Fruit fly (Drosophila melanogaster) whole organism, embryonic: ENCODE results near the gene CG15435.

Experiments used
- Antp ChIP-seq: fragments of 200-800 bp; sonication (Bioruptor generic); optimal IDR thresholded peaks from 3 replicates; lab custom pipeline; 2016; ENCODE audit warnings: missing biosample characterization, missing genetic modification characterization
- Awh ChIP-seq: fragments of 200-800 bp; sonication (Bioruptor generic); IDR thresholded peaks from 2 replicates; pipeline ENCODE4, ENCODE4 v1.3.6; 2022; ENCODE audit warnings: missing biosample characterization, missing genetic modification characterization
- CG1024 ChIP-seq: fragments of 200-800 bp; sonication (Bioruptor generic); IDR thresholded peaks from 2 replicates; pipeline ENCODE4 v1.3.6; 2022; ENCODE audit warnings: missing biosample characterization, missing genetic modification characterization
- CG11560 ChIP-seq: fragments of 200-800 bp; sonication (Bioruptor generic); IDR thresholded peaks from 3 replicates; pipeline ENCODE4 v1.3.6; 2022; ENCODE audit warnings: missing biosample characterization, missing genetic modification characterization
- CG12155 ChIP-seq: fragments of 200-800 bp; sonication (Bioruptor generic); optimal IDR thresholded peaks from 3 replicates; lab custom pipeline; 2016; ENCODE audit warnings: missing biosample characterization, missing genetic modification characterization
- CG13287 ChIP-seq: fragments of 200-800 bp; sonication (Bioruptor generic); IDR thresholded peaks from 2 replicates; pipeline ENCODE4 v1.3.6; 2022; ENCODE audit warnings: missing biosample characterization, missing genetic modification characterization; ENCODE audit not compliant: partially characterized antibody
- CG13424 ChIP-seq: fragments of 200-800 bp; sonication (Bioruptor generic); optimal IDR thresholded peaks from 2 replicates; lab custom pipeline; 2019; ENCODE audit warnings: missing biosample characterization, mild to moderate bottlenecking, missing genetic modification characterization, moderate library complexity
- CG13894 ChIP-seq: fragments of 200-800 bp; sonication (Bioruptor generic); optimal IDR thresholded peaks from 3 replicates; lab custom pipeline; 2018; ENCODE audit warnings: missing biosample characterization, mild to moderate bottlenecking, missing genetic modification characterization, moderate library complexity
- CG14860 ChIP-seq: fragments of 200-800 bp; sonication (Bioruptor generic); IDR thresholded peaks from 3 replicates; pipeline ENCODE4 v1.3.6; 2022; ENCODE audit warnings: missing biosample characterization, missing genetic modification characterization; ENCODE audit not compliant: partially characterized antibody
- CG14965 ChIP-seq: fragments of 200-800 bp; sonication (Bioruptor generic); optimal IDR thresholded peaks from 2 replicates; lab custom pipeline; 2016; ENCODE audit warnings: missing biosample characterization, missing genetic modification characterization, borderline replicate concordance
- CG16813 ChIP-seq: fragments of 200-800 bp; sonication (Bioruptor generic); IDR thresholded peaks from 3 replicates; pipeline ENCODE4 v1.3.6; 2022; ENCODE audit warnings: missing biosample characterization, missing genetic modification characterization; ENCODE audit not compliant: partially characterized antibody
- CG17385 ChIP-seq: fragments of 200-800 bp; sonication (Bioruptor generic); optimal IDR thresholded peaks from 3 replicates; lab custom pipeline; 2018; ENCODE audit warnings: missing biosample characterization, mild to moderate bottlenecking, missing genetic modification characterization
- CG18764 ChIP-seq: fragments of 200-800 bp; sonication (Bioruptor generic); optimal IDR thresholded peaks from 3 replicates; lab custom pipeline; 2016; ENCODE audit warnings: missing biosample characterization, missing genetic modification characterization
- CG2116 ChIP-seq: fragments of 200-800 bp; sonication (Bioruptor generic); optimal IDR thresholded peaks from 3 replicates; lab custom pipeline; 2018; ENCODE audit warnings: missing biosample characterization, mild to moderate bottlenecking, missing genetic modification characterization
- CG31224 ChIP-seq: fragments of 200-800 bp; sonication (Bioruptor generic); IDR thresholded peaks from 2 replicates; pipeline ENCODE4 v1.3.6; 2022; ENCODE audit warnings: missing biosample characterization, missing genetic modification characterization
- CG33213 ChIP-seq: fragments of 200-800 bp; sonication (Bioruptor generic); optimal IDR thresholded peaks from 3 replicates; lab custom pipeline; 2016; ENCODE audit warnings: missing biosample characterization, missing genetic modification characterization
- CG4404 ChIP-seq: fragments of 200-800 bp; sonication (Bioruptor generic); IDR thresholded peaks from 2 replicates; pipeline ENCODE4 v1.3.6; 2022; ENCODE audit warnings: missing biosample characterization, missing genetic modification characterization
- CG7271 ChIP-seq: fragments of 200-800 bp; sonication (Bioruptor generic); optimal IDR thresholded peaks from 2 replicates; lab custom pipeline; 2018; ENCODE audit warnings: missing biosample characterization, mild to moderate bottlenecking, missing genetic modification characterization, moderate library complexity
- CG7357 ChIP-seq: fragments of 200-800 bp; sonication (Bioruptor generic); IDR thresholded peaks from 3 replicates; pipeline ENCODE4 v1.3.6; 2022; ENCODE audit warnings: missing biosample characterization, missing genetic modification characterization
- CG7928 ChIP-seq: fragments of 200-800 bp; sonication (Bioruptor generic); optimal IDR thresholded peaks from 2 replicates; lab custom pipeline; 2017; ENCODE audit warnings: missing biosample characterization, mild to moderate bottlenecking, missing genetic modification characterization
- CG8359 ChIP-seq: fragments of 200-800 bp; sonication (Bioruptor generic); optimal IDR thresholded peaks from 2 replicates; lab custom pipeline; 2017; ENCODE audit warnings: missing biosample characterization, mild to moderate bottlenecking, missing genetic modification characterization, borderline replicate concordance
- CG9609 ChIP-seq: fragments of 200-800 bp; sonication (Bioruptor generic); optimal IDR thresholded peaks from 3 replicates; lab custom pipeline; 2016; ENCODE audit warnings: missing biosample characterization, missing genetic modification characterization
- Chrac-16 ChIP-seq: fragments of 200-800 bp; sonication (Bioruptor generic); optimal IDR thresholded peaks from 3 replicates; lab custom pipeline; 2016; ENCODE audit warnings: missing biosample characterization, missing genetic modification characterization
- Eip74EF ChIP-seq, 2 experiments: fragments of 200-800 bp in 1 of 2; fragments of >200 bp in 1 of 2; sonication (Bioruptor generic) in 1 of 2; optimal IDR thresholded peaks; 2 replicates each; lab custom pipeline; 2017 to 2019; ENCODE audit warnings: missing biosample characterization in 2 of 2, missing genetic modification characterization in 2 of 2, mild to moderate bottlenecking in 1 of 2, moderate library complexity in 1 of 2
- HLH54F ChIP-seq: fragments of 200-800 bp; sonication (Bioruptor generic); optimal IDR thresholded peaks from 3 replicates; lab custom pipeline; 2016; ENCODE audit warnings: missing biosample characterization, missing genetic modification characterization
- Hey ChIP-seq: fragments of 200-800 bp; sonication (Bioruptor generic); optimal IDR thresholded peaks from 3 replicates; lab custom pipeline; 2018; ENCODE audit warnings: missing biosample characterization, mild to moderate bottlenecking, missing genetic modification characterization
- MTF-1 ChIP-seq: fragments of 200-800 bp; sonication (Bioruptor generic); optimal IDR thresholded peaks from 2 replicates; lab custom pipeline; 2018; ENCODE audit warnings: missing biosample characterization, mild to moderate bottlenecking, missing genetic modification characterization, borderline replicate concordance
- Mrtf ChIP-seq: fragments of 200-800 bp; sonication (Bioruptor generic); IDR thresholded peaks from 3 replicates; pipeline ENCODE4 v1.3.6; 2022; ENCODE audit warnings: missing biosample characterization, missing genetic modification characterization
- Oaz ChIP-seq: fragments of 200-800 bp; sonication (Bioruptor generic); IDR thresholded peaks from 2 replicates; pipeline ENCODE4 v1.3.6; 2022; ENCODE audit warnings: missing biosample characterization, missing genetic modification characterization
- Opbp ChIP-seq: fragments of 200-800 bp; sonication (Bioruptor generic); IDR thresholded peaks from 3 replicates; pipeline ENCODE4 v1.3.6; 2022; ENCODE audit warnings: missing biosample characterization, missing genetic modification characterization; ENCODE audit not compliant: partially characterized antibody
- Ptx1 ChIP-seq: fragments of 200-800 bp; sonication (Bioruptor generic); IDR thresholded peaks from 2 replicates; pipeline ENCODE4 v1.3.6; 2022; ENCODE audit warnings: missing biosample characterization, missing genetic modification characterization
- Scr ChIP-seq: fragments of 200-800 bp; sonication (Bioruptor generic); IDR thresholded peaks from 2 replicates; pipeline ENCODE4 v1.3.6; 2022; ENCODE audit warnings: missing biosample characterization, missing genetic modification characterization; ENCODE audit not compliant: partially characterized antibody
- Trl ChIP-seq, 3 experiments: fragments of >200 bp in 2 of 3; fragments of 200-800 bp in 1 of 3; sonication (Bioruptor generic) in 1 of 3; optimal IDR thresholded peaks; 2 replicates in 1 of 3; 3 replicates in 2 of 3; lab custom pipeline; 2016 to 2017; ENCODE audit warnings: missing biosample characterization in 1 of 3, missing genetic modification characterization in 1 of 3
- Usf ChIP-seq: fragments of 200-800 bp; sonication (Bioruptor generic); optimal IDR thresholded peaks from 2 replicates; lab custom pipeline; 2017; ENCODE audit warnings: missing genotype, missing biosample characterization, missing genetic modification characterization
- ac ChIP-seq: fragments of 200-800 bp; sonication (Bioruptor generic); optimal IDR thresholded peaks from 3 replicates; lab custom pipeline; 2017; ENCODE audit warnings: missing biosample characterization, mild to moderate bottlenecking, missing genetic modification characterization
- bbx ChIP-seq: fragments of 200-800 bp; sonication (Bioruptor generic); IDR thresholded peaks from 2 replicates; pipeline ENCODE4 v1.3.6; 2022; ENCODE audit warnings: missing biosample characterization, missing genetic modification characterization; ENCODE audit not compliant: partially characterized antibody
- chif ChIP-seq, 2 experiments: fragments of 200-800 bp; sonication (Bioruptor generic); optimal IDR thresholded peaks; 3 replicates each; lab custom pipeline; 2016; ENCODE audit warnings: missing biosample characterization in 2 of 2, missing genetic modification characterization in 2 of 2
- cwo ChIP-seq: fragments of 200-800 bp; sonication (Bioruptor generic); optimal IDR thresholded peaks from 3 replicates; lab custom pipeline; 2017; ENCODE audit warnings: missing biosample characterization, missing genetic modification characterization, mild to moderate bottlenecking, moderate library complexity, missing genetic modification reagents
- exex ChIP-seq: fragments of 200-800 bp; sonication (Bioruptor generic); optimal IDR thresholded peaks from 4 replicates; lab custom pipeline; 2018; ENCODE audit warnings: missing biosample characterization, mild to moderate bottlenecking, missing genetic modification characterization, moderate library complexity
- hb ChIP-seq: fragments of 200-800 bp; sonication (Bioruptor generic); IDR thresholded peaks from 3 replicates; pipeline ENCODE4 v1.3.6; 2022; ENCODE audit warnings: missing biosample characterization, missing genetic modification characterization; ENCODE audit not compliant: partially characterized antibody
- inv ChIP-seq: fragments of 200-800 bp; sonication (Bioruptor generic); IDR thresholded peaks from 2 replicates; pipeline ENCODE4 v1.3.6; 2022; ENCODE audit warnings: missing biosample characterization, missing genetic modification characterization; ENCODE audit not compliant: partially characterized antibody
- knrl ChIP-seq: fragments of 200-800 bp; sonication (Bioruptor generic); IDR thresholded peaks from 3 replicates; pipeline ENCODE4 v1.3.6; 2022; ENCODE audit warnings: missing biosample characterization, missing genetic modification characterization; ENCODE audit not compliant: partially characterized antibody
- org-1 ChIP-seq: fragments of 200-800 bp; sonication (Bioruptor generic); optimal IDR thresholded peaks from 2 replicates; lab custom pipeline; 2017; ENCODE audit warnings: missing biosample characterization, missing genetic modification characterization
- phol ChIP-seq: fragments of 200-800 bp; sonication (Bioruptor generic); optimal IDR thresholded peaks from 3 replicates; lab custom pipeline; 2018; ENCODE audit warnings: missing biosample characterization, mild to moderate bottlenecking, missing genetic modification characterization, moderate library complexity
- ro ChIP-seq: fragments of 200-800 bp; sonication (Bioruptor generic); IDR thresholded peaks from 2 replicates; pipeline ENCODE4 v1.3.6; 2022; ENCODE audit warnings: missing biosample characterization, missing genetic modification characterization
- shn ChIP-seq: fragments of 200-800 bp; sonication (Bioruptor generic); optimal IDR thresholded peaks from 3 replicates; lab custom pipeline; 2016; ENCODE audit warnings: missing biosample characterization, missing genetic modification characterization
- tio ChIP-seq: fragments of 200-800 bp; sonication (Bioruptor generic); optimal IDR thresholded peaks from 2 replicates; lab custom pipeline; 2017; ENCODE audit warnings: missing biosample characterization, missing genetic modification characterization, inconsistent platforms
- trh ChIP-seq: fragments of 200-800 bp; sonication (Bioruptor generic); optimal IDR thresholded peaks from 2 replicates; lab custom pipeline; 2016; ENCODE audit warnings: missing biosample characterization, missing genetic modification characterization
- wdn ChIP-seq: fragments of 200-800 bp; sonication (Bioruptor generic); IDR thresholded peaks from 2 replicates; pipeline ENCODE4 v1.3.6; 2022; ENCODE audit warnings: missing biosample characterization, missing genetic modification characterization

CG15435 gene

DNA sequence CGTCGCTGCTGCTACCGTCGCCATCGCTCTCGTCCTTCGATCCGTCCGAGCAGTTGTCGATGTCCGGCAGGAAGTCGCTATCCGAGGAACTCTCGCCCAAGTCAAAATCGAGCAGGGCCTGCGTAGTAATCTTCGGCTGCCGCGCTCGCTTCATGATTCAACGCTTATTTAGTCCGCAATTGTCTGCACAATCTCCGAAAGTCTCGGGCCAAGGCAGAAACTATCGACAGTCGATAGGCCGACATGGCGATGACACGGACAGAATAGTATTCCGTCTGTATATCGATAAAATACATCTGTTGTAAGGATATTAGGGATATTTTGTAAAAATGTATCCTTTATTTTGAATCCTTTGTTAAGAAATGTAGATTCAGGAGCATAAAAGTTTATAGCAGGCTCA, 6.7 kb upstream of the CG15435 start, which contains the start of gene CG15439 (continued):
- TF ChIP-seq tio (GFP tag; lab: Kevin White, UChicago) (no peak), hb (GFP tag; lab: Robert Waterston, UW) (0 out of 3 replicates have a peak, but pooled peaks have one; percentile 63), CG33213 (GFP tag; lab: Kevin White, UChicago) (no peak), Opbp (peak; percentile 76; the same call in 2 of the 3 replicates), exex (tag; lab: Kevin White, UChicago) (no peak), shn (GFP tag; lab: Kevin White, UChicago) (no peak), CG12155 (GFP tag; lab: Kevin White, UChicago) (no peak), Chrac-16 (GFP tag; lab: Kevin White, UChicago) (no peak), CG18764 (GFP tag; lab: Kevin White, UChicago) (no peak), Ptx1 (GFP tag; lab: Robert Waterston, UW) (no peak), trh (no peak), CG8359 (no peak), org-1 (GFP tag; lab: Kevin White, UChicago) (no peak), ro (GFP tag; lab: Robert Waterston, UW) (no peak), Hey (tag; lab: Kevin White, UChicago) (no peak), CG9609 (GFP tag; lab: Kevin White, UChicago) (no peak), Antp (GFP tag; lab: Kevin White, UChicago) (no peak), CG7928 (GFP tag; lab: Kevin White, UChicago) (no peak), Scr (peak; percentile 76), Usf (GFP tag; lab: Kevin White, UChicago) (no peak), wdn (GFP tag; lab: Robert Waterston, UW) (no peak), CG13287 (peak; percentile 83), CG4404 (no peak), HLH54F (GFP tag; lab: Kevin White, UChicago) (no peak), Awh (no peak), Oaz (GFP tag; lab: Robert Waterston, UW) (no peak), CG7271 (no peak), chif (GFP tag; optimal IDR thresholded peaks at IDR 0.05; lab: Kevin White, UChicago) (no peak), CG16813 (peak; percentile 64), Trl (optimal IDR thresholded peaks at IDR 0.05; lab: Kevin White, UChicago) (no peak), Trl (GFP tag; optimal IDR thresholded peaks at IDR 0.05; lab: Kevin White, UChicago) (no peak), CG14965 (no peak), CG1024 (GFP tag; lab: Robert Waterston, UW) (no peak), Mrtf (GFP tag; lab: Robert Waterston, UW) (no peak), MTF-1 (GFP tag; lab: Kevin White, UChicago) (no peak), cwo (no peak), CG13424 (tag; lab: Kevin White, UChicago) (no peak), CG2116 (GFP tag; lab: Kevin White, UChicago) (peak; percentile 86), CG14860 (GFP tag; lab: Robert Waterston, UW) (peak; percentile 49), CG17385 (GFP tag; lab: Kevin White, UChicago) (no peak), inv (GFP tag; lab: Robert Waterston, UW) (peak; percentile 52), bbx (GFP tag; lab: Robert Waterston, UW) (peak; percentile 84), phol (peak; percentile 17), CG7357 (no peak), Eip74EF (GFP tag; optimal IDR thresholded peaks at IDR 0.05; lab: Kevin White, UChicago) (no peak), CG13894 (tag; lab: Kevin White, UChicago) (no peak), CG11560 (no peak; the same call in 2 of the 3 replicates), ac (no peak), CG31224 (GFP tag; lab: Robert Waterston, UW) (no peak), knrl (GFP tag; lab: Robert Waterston, UW) (peak; percentile 64; the same call in 2 of the 3 replicates)
